Worm (Caenorhabditis elegans) whole organism, L1 larva: ENCODE data around the gene F08G2.7.

Experiments
- C34B4.2 ChIP-seq: sonication (generic microtip); optimal IDR thresholded peaks from 2 replicates; lab custom pipeline; 2017; ENCODE audit warnings: mild to moderate bottlenecking, missing genetic modification characterization, missing compliant biosample characterization
- dpl-1 ChIP-seq, 3 experiments: fragments of 150-350 bp in 2 of 3; sonication (generic microtip) in 1 of 3; optimal IDR thresholded peaks; 2 replicates each; lab custom pipeline; 2014 to 2017; ENCODE audit warnings: missing biosample characterization in 3 of 3, missing genetic modification characterization in 3 of 3, missing genetic modification reagents in 3 of 3
- elt-2 ChIP-seq: sonication (generic microtip); optimal IDR thresholded peaks from 2 replicates; lab custom pipeline; 2016; ENCODE audit warnings: missing genetic modification characterization, mild to moderate bottlenecking, inconsistent platforms, missing compliant biosample characterization, missing genetic modification reagents
- vab-15 ChIP-seq: sonication (generic microtip); optimal IDR thresholded peaks from 2 replicates; lab custom pipeline; 2017; ENCODE audit warnings: missing genotype, mild to moderate bottlenecking, missing genetic modification characterization, missing compliant biosample characterization

DNA sequence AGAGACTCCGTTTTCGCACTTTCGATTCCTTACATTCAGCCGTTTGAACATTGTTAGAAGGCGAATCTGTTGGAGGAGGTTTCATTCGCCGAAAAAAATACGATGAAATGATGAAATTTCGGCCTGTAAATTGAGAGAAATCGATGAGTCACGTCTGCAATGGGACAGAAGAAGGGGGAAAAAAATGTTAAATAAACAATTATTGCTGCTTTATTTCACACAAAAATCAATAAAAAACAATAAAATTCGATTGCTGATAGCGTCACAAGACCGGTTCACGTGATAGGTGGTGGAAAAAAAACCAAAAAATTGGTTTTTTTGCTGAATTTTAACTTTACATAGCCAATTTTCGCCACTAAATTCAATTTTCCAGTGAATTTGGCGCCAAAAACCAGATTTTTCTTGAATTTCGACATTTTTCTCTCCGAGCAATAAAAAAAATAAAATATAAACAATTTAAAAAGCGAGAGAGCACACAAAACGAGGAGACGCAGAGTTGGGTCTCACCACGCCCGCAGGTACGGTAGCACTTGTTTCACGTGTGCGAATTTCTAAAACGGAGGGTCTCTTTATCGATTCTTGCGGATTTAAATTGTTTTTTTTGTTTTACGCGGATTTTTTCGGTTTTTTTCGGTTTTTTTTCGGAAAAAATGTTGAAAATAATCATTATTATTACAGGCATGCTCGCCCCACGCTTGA is 31.4 kb upstream of the F08G2.7 start, which contains the start of the genes cup-14 and ndub-8:
- TF ChIP-seq elt-2 (tag; lab: Kevin White, UChicago) (peak; percentile 65), dpl-1 (GFP tag; optimal IDR thresholded peaks at IDR 0.05; lab: Kevin White, UChicago) (peak; percentile 80 to 84 (median 82)), vab-15 (tag; lab: Kevin White, UChicago) (peak; percentile 50), C34B4.2 (tag; lab: Kevin White, UChicago) (no peak)
